Fruit fly (Drosophila melanogaster): ENCODE results near the gene FucTD.

dm6 chr3L:1379741-1380465 is 36.1 kb upstream of the FucTD start:
- TF ChIP-seq CG9948 (tag; optimal IDR thresholded peaks at IDR 0.05): no peak
- TF ChIP-seq CG17806 (tag; optimal IDR thresholded peaks at IDR 0.05): no peak
- TF ChIP-seq CG10348 (GFP tag; IDR thresholded peaks at IDR 0.05): no peak
- no peak for TF ChIP-seq CG13204 (GFP tag; optimal IDR thresholded peaks at IDR 0.05)
- no peak for TF ChIP-seq CG12605 (GFP tag; IDR thresholded peaks at IDR 0.05)
- no peak for TF ChIP-seq CG14655 (GFP tag; optimal IDR thresholded peaks at IDR 0.05)

All from whole organism, pupa.